Fruit fly (Drosophila melanogaster): ENCODE results near the gene Frl.

Frl gene

DNA sequence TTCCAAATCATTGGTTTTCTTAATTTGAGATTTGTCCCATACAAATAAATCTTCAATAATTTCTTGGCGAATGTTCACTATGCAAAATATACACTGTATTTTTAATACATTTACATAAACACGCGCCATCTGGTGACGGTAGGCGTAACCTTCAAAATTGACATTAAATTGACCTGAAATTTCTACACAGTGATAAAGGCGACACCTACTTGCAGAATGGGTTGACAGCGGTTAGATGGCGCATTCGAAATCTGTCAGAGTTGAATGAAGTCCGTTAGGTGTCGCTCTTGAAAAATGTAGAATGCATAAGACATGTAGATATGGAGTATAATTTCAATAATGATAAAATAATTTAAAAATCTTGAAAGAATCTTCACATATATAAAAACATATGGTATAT, 58.4 kb downstream of the Frl start:
- TF ChIP-seq crc (GFP tag; optimal IDR thresholded peaks at IDR 0.05) (peak; percentile 43), Mrtf (GFP tag; IDR thresholded peaks at IDR 0.05) (peak; percentile 91), Neu2 (GFP tag; optimal IDR thresholded peaks at IDR 0.05; ENCODE audit: borderline replicate concordance) (no peak), HHEX (GFP tag; optimal IDR thresholded peaks at IDR 0.05) (peak; percentile 19), CG12104 (GFP tag; optimal IDR thresholded peaks at IDR 0.05) (peak; percentile 23), Drgx (GFP tag; IDR thresholded peaks at IDR 0.05) (no peak), CG13287 (GFP tag; IDR thresholded peaks at IDR 0.05; ENCODE audit: partially characterized antibody) (peak; percentile 37; the same call in 1 of the 2 replicates), vfl (GFP tag; optimal IDR thresholded peaks at IDR 0.05) (peak; percentile 64), CG3281 (GFP tag; optimal IDR thresholded peaks at IDR 0.05) (peak; percentile 25), YL-1 (GFP tag; optimal IDR thresholded peaks at IDR 0.05) (no peak), row (GFP tag; IDR thresholded peaks at IDR 0.05) (peak; percentile 71), mam (GFP tag; optimal IDR thresholded peaks at IDR 0.05) (peak; percentile 89), Ets65A (GFP tag) (peak; percentile 99), Dek (tag; optimal IDR thresholded peaks at IDR 0.05) (peak; percentile 83), CG6683 (GFP tag; optimal IDR thresholded peaks at IDR 0.05) (no peak), CG4360 (GFP tag; IDR thresholded peaks at IDR 0.05) (no peak), CG10654 (GFP tag; optimal IDR thresholded peaks at IDR 0.05) (peak; percentile 73), gsb-n (tag; optimal IDR thresholded peaks at IDR 0.05) (peak; percentile 68), crol (GFP tag; IDR thresholded peaks at IDR 0.05) (no peak), CG7271 (tag; optimal IDR thresholded peaks at IDR 0.05) (peak; percentile 45), Hand (GFP tag; optimal IDR thresholded peaks at IDR 0.05) (no peak), nerfin-1 (tag; optimal IDR thresholded peaks at IDR 0.05) (peak; percentile 37), Gug (GFP tag; IDR thresholded peaks at IDR 0.05) (peak; percentile 87), Hr51 (GFP tag; optimal IDR thresholded peaks at IDR 0.05) (peak; percentile 55 to 79), yki (optimal IDR thresholded peaks at IDR 0.05) (peak; percentile 87), gro (GFP tag; optimal IDR thresholded peaks at IDR 0.05) (peak; percentile 82), Fer1 (GFP tag; optimal IDR thresholded peaks at IDR 0.05) (peak; percentile 53), seq (GFP tag; IDR thresholded peaks at IDR 0.05) (no peak), CG10543 (GFP tag; optimal IDR thresholded peaks at IDR 0.05) (no peak), TFAM (GFP tag; optimal IDR thresholded peaks at IDR 0.05) (no peak), Hr39 (optimal IDR thresholded peaks at IDR 0.05) (no peak), CG6765 (GFP tag; optimal IDR thresholded peaks at IDR 0.05) (no peak), CHES-1-like (GFP tag; optimal IDR thresholded peaks at IDR 0.05) (peak; percentile 79), Aef1 (GFP tag; IDR thresholded peaks at IDR 0.05) (peak; percentile 89), CG11560 (tag; IDR thresholded peaks at IDR 0.05) (peak; percentile 77), CG16813 (GFP tag; IDR thresholded peaks at IDR 0.05; ENCODE audit: partially characterized antibody) (peak; percentile 66), Dbx (GFP tag; IDR thresholded peaks at IDR 0.05) (peak; percentile 80), ranshi (GFP tag; IDR thresholded peaks at IDR 0.05) (peak; percentile 65; the same call in 1 of the 2 replicates), CG9817 (tag; optimal IDR thresholded peaks at IDR 0.05) (peak; percentile 93), CG14965 (GFP tag; optimal IDR thresholded peaks at IDR 0.05; ENCODE audit: borderline replicate concordance) (peak; percentile 97), pzg (GFP tag; optimal IDR thresholded peaks at IDR 0.05) (peak; percentile 5), Blimp-1 (GFP tag; optimal IDR thresholded peaks at IDR 0.05) (peak; percentile 54), Mes4 (GFP tag; optimal IDR thresholded peaks at IDR 0.05) (peak; percentile 82), CG15479 (GFP tag; optimal IDR thresholded peaks at IDR 0.05) (no peak), CG16779 (GFP tag; IDR thresholded peaks at IDR 0.05) (peak; percentile 57; the same call in 1 of the 2 replicates), CG4404 (GFP tag; IDR thresholded peaks at IDR 0.05) (peak; percentile 70), NC2α (GFP tag; optimal IDR thresholded peaks at IDR 0.05) (peak; percentile 70), prd (optimal IDR thresholded peaks at IDR 0.05) (no peak), prd (GFP tag; IDR thresholded peaks at IDR 0.05) (peak; percentile 88), lilli (GFP tag; optimal IDR thresholded peaks at IDR 0.05) (peak; percentile 82), Doc2 (GFP tag; IDR thresholded peaks at IDR 0.05) (peak; percentile 52), CG30431 (GFP tag; optimal IDR thresholded peaks at IDR 0.05) (peak; percentile 72)
